Worm (Caenorhabditis elegans) whole organism, L1 larva: Measurements from ENCODE around the gene Y37A1B.7.

Experiments
- ama-1 ChIP-seq: fragments of 150-350 bp; optimal IDR thresholded peaks from 2 replicates; lab custom pipeline; 2014
- ces-1 ChIP-seq: fragments of 150-350 bp; optimal IDR thresholded peaks from 2 replicates; lab custom pipeline; 2014; ENCODE audit warnings: missing biosample characterization, missing genetic modification reagents, missing genetic modification characterization
- dpl-1 ChIP-seq, 3 experiments: fragments of 150-350 bp in 2 of 3; sonication (generic microtip) in 1 of 3; optimal IDR thresholded peaks; 2 replicates each; lab custom pipeline; 2014 to 2017; ENCODE audit warnings: missing biosample characterization in 3 of 3, missing genetic modification characterization in 3 of 3, missing genetic modification reagents in 3 of 3
- dsc-1 ChIP-seq: sonication (generic microtip); optimal IDR thresholded peaks from 2 replicates; lab custom pipeline; 2016; ENCODE audit warnings: mild to moderate bottlenecking, missing genetic modification characterization, missing compliant biosample characterization
- egl-13 ChIP-seq: sonication (generic microtip); optimal IDR thresholded peaks from 2 replicates; lab custom pipeline; 2016; ENCODE audit warnings: missing genotype, missing genetic modification reagents, missing genetic modification characterization, missing compliant biosample characterization
- egl-27 ChIP-seq, 2 experiments: fragments of 150-350 bp in 1 of 2; sonication (generic microtip); optimal IDR thresholded peaks; 3 replicates each; lab custom pipeline; 2017 to 2018; ENCODE audit warnings: missing biosample characterization in 2 of 2, missing genetic modification characterization in 2 of 2, missing genetic modification reagents in 2 of 2
- elt-2 ChIP-seq: sonication (generic microtip); optimal IDR thresholded peaks from 2 replicates; lab custom pipeline; 2016; ENCODE audit warnings: missing genetic modification characterization, mild to moderate bottlenecking, inconsistent platforms, missing compliant biosample characterization, missing genetic modification reagents
- elt-3 ChIP-seq, 6 experiments: fragments of 150-350 bp in 1 of 6; sonication (generic microtip); optimal IDR thresholded peaks; 2 replicates each; lab custom pipeline; 2017 to 2018; ENCODE audit warnings: missing biosample characterization in 6 of 6, missing genetic modification characterization in 6 of 6, inconsistent platforms in 1 of 6
- fos-1 ChIP-seq: fragments of 150-350 bp; optimal IDR thresholded peaks from 2 replicates; lab custom pipeline; 2014; ENCODE audit warnings: missing biosample characterization, missing genetic modification characterization
- irx-1 ChIP-seq: sonication (generic microtip); optimal IDR thresholded peaks from 2 replicates; lab custom pipeline; 2016; ENCODE audit warnings: missing genetic modification characterization, missing compliant biosample characterization
- isw-1 ChIP-seq: fragments of 200-800 bp; sonication (Bioruptor generic); IDR thresholded peaks from 2 replicates; pipeline ENCODE4 v1.3.6; 2022; ENCODE audit warnings: missing genetic modification characterization, missing compliant biosample characterization
- jun-1 ChIP-seq: fragments of 150-350 bp; optimal IDR thresholded peaks from 2 replicates; lab custom pipeline; 2014; ENCODE audit warnings: missing biosample characterization, missing genetic modification reagents, missing genetic modification characterization
- lin-13 ChIP-seq: fragments of 150-350 bp; optimal IDR thresholded peaks from 2 replicates; lab custom pipeline; 2014; ENCODE audit warnings: missing biosample characterization, missing genetic modification reagents, missing genetic modification characterization
- lin-14 ChIP-seq: fragments of 200-800 bp; sonication (Bioruptor generic); optimal IDR thresholded peaks from 2 replicates; lab custom pipeline; 2018; ENCODE audit warnings: mild to moderate bottlenecking, missing genetic modification characterization, moderate library complexity, missing compliant biosample characterization
- lin-15B ChIP-seq: fragments of 150-350 bp; sonication (generic microtip); optimal IDR thresholded peaks from 3 replicates; lab custom pipeline; 2014; ENCODE audit warnings: missing biosample characterization, missing genetic modification characterization
- lin-35 ChIP-seq, 2 experiments: fragments of 150-350 bp; optimal IDR thresholded peaks; 2 replicates each; lab custom pipeline; 2014; ENCODE audit warnings: missing biosample characterization in 2 of 2, missing genetic modification characterization in 2 of 2, missing genetic modification reagents in 2 of 2
- lin-39 ChIP-seq: fragments of 150-350 bp; optimal IDR thresholded peaks from 2 replicates; lab custom pipeline; 2014; ENCODE audit warnings: missing biosample characterization, missing genetic modification reagents, missing genetic modification characterization
- mep-1 ChIP-seq: fragments of 150-350 bp; optimal IDR thresholded peaks from 2 replicates; lab custom pipeline; 2014; ENCODE audit warnings: missing biosample characterization, missing genetic modification characterization
- nhr-28 ChIP-seq: fragments of 150-350 bp; optimal IDR thresholded peaks from 2 replicates; lab custom pipeline; 2014; ENCODE audit warnings: missing biosample characterization, missing genetic modification characterization
- nhr-47 ChIP-seq: sonication (generic microtip); optimal IDR thresholded peaks from 2 replicates; lab custom pipeline; 2016; ENCODE audit warnings: mild to moderate bottlenecking, missing genetic modification characterization, moderate library complexity, missing compliant biosample characterization
- nhr-71 ChIP-seq: sonication (generic microtip); optimal IDR thresholded peaks from 2 replicates; lab custom pipeline; 2016; ENCODE audit warnings: mild to moderate bottlenecking, missing genetic modification characterization, moderate library complexity, missing compliant biosample characterization
- nhr-77 ChIP-seq: fragments of 150-350 bp; optimal IDR thresholded peaks from 2 replicates; lab custom pipeline; 2014; ENCODE audit warnings: missing biosample characterization, missing genetic modification characterization
- nhr-84 ChIP-seq: sonication (generic microtip); optimal IDR thresholded peaks from 2 replicates; lab custom pipeline; 2017; ENCODE audit warnings: missing biosample characterization, missing genetic modification characterization
- pag-3 ChIP-seq: sonication (generic microtip); optimal IDR thresholded peaks from 2 replicates; lab custom pipeline; 2017; ENCODE audit warnings: missing genetic modification characterization, mild to moderate bottlenecking, missing compliant biosample characterization, antibody characterized with exemption, borderline replicate concordance; ENCODE audit not compliant: insufficient read depth
- skn-1 ChIP-seq: fragments of 150-350 bp; optimal IDR thresholded peaks from 2 replicates; lab custom pipeline; 2014; ENCODE audit warnings: missing biosample characterization, missing genetic modification characterization
- sox-4 ChIP-seq: sonication (generic microtip); optimal IDR thresholded peaks from 2 replicates; lab custom pipeline; 2016; ENCODE audit warnings: missing genetic modification characterization, missing compliant biosample characterization
- sptf-1 ChIP-seq: fragments of 150-350 bp; optimal IDR thresholded peaks from 2 replicates; lab custom pipeline; 2014; ENCODE audit warnings: missing biosample characterization, missing genetic modification characterization
- tbx-2 ChIP-seq: sonication (generic microtip); optimal IDR thresholded peaks from 2 replicates; lab custom pipeline; 2016; ENCODE audit warnings: missing genetic modification characterization, missing compliant biosample characterization
- tlp-1 ChIP-seq: fragments of 150-350 bp; optimal IDR thresholded peaks from 2 replicates; lab custom pipeline; 2014; ENCODE audit warnings: missing biosample characterization, missing genetic modification characterization
- unc-62 ChIP-seq: fragments of 150-350 bp; optimal IDR thresholded peaks from 2 replicates; lab custom pipeline; 2014; ENCODE audit warnings: missing biosample characterization, missing genetic modification reagents, missing genetic modification characterization
- unc-98 ChIP-seq: fragments of 200-800 bp; sonication (Bioruptor generic); IDR thresholded peaks from 2 replicates; pipeline ENCODE4 v1.3.6; 2022; ENCODE audit warnings: missing genetic modification characterization, missing compliant biosample characterization
- vab-15 ChIP-seq: sonication (generic microtip); optimal IDR thresholded peaks from 2 replicates; lab custom pipeline; 2017; ENCODE audit warnings: missing genotype, mild to moderate bottlenecking, missing genetic modification characterization, missing compliant biosample characterization
- xbp-1 ChIP-seq: sonication (generic microtip); optimal IDR thresholded peaks from 2 replicates; lab custom pipeline; 2016; ENCODE audit warnings: missing genetic modification characterization, missing compliant biosample characterization
- zag-1 ChIP-seq: fragments of 150-350 bp; optimal IDR thresholded peaks from 2 replicates; lab custom pipeline; 2014; ENCODE audit warnings: missing biosample characterization, missing genetic modification characterization
- zip-4 ChIP-seq: fragments of 200-800 bp; sonication (Bioruptor generic); optimal IDR thresholded peaks from 2 replicates; lab custom pipeline; 2018; ENCODE audit warnings: mild to moderate bottlenecking, missing genetic modification characterization, moderate library complexity, missing compliant biosample characterization

The Y37A1B.7 gene

DNA sequence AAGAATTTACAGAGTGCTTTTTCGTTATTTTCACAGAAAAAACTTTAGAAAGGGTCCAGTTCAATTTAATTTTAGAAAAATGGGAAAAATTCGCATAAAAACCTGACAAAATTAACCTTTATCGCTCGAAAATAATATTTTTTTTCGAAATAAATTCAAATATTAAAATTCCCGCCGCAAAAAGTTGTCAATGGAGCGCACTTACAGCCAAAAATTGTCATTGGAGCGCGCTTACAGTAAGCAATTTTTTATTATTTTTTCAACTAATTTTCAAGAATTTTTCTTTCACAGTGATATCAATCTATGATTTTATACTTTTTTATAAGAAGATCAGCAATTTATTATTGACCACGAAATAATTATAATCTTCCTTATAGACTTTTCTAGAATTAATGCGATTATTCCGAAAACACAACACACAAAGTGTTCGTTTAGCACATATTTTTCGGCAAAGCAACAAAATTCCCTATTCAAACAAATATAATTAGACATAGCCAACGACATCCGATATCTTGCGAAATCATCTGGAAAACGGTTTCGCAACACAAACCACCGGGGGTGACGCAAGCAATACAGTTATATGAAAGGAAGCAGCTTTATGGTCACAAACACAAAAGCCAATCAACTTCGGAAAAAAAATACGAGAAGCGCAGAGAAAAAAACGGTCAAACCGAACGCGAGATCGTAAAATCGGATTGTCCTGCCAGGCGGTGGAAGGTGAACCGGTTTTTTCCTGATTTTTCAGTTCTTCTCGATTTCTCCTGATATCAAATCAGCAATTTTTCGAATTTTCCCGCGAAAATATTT, 26.8 kb upstream of the Y37A1B.7 start (continued):
- TF ChIP-seq mep-1 (tag; lab: Kevin White, UChicago) (peak; percentile 14), egl-13 (tag; lab: Kevin White, UChicago) (no peak), sox-4 (tag; lab: Kevin White, UChicago) (no peak), sptf-1 (tag; lab: Kevin White, UChicago) (no peak), xbp-1 (tag; lab: Kevin White, UChicago) (peak; percentile 36), dpl-1 (GFP tag; optimal IDR thresholded peaks at IDR 0.05; lab: Kevin White, UChicago) (peak; percentile 54 to 82 (median 70)), zip-4 (GFP tag; lab: Kevin White, UChicago) (peak; percentile 30)
- TF ChIP-seq, all 84 proteins: peak for 9

DNA sequence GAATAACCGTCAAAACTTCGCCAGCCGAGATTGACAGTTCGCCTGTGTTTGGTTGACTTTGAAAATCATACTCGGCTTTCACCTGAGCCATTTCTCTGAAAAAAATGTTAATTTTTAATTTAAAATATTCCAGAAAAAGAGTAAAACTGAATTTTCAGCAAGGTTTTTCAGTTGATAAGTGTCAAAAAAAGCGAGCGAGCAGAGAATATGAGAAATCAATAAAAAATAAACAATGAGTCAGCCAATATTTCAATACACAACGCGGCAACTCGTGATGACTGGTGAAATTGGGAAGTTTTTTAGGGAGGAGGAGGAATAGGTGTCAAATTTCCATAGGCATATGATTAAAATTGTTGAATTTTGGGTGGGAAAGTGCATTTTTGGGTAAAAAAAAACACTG, 26.2 kb upstream of the Y37A1B.7 start, which contains the start of gene lst-4:
TSS of gene lst-4 (minus strand) at position 101 of the 400 bp plus-strand sequence.
- TF ChIP-seq zip-4 (GFP tag; lab: Kevin White, UChicago) (no peak), egl-27 (tag; optimal IDR thresholded peaks at IDR 0.05; lab: Kevin White, UChicago) (no peak), jun-1 (tag; lab: Kevin White, UChicago) (no peak), nhr-47 (tag; lab: Kevin White, UChicago) (no peak)

DNA sequence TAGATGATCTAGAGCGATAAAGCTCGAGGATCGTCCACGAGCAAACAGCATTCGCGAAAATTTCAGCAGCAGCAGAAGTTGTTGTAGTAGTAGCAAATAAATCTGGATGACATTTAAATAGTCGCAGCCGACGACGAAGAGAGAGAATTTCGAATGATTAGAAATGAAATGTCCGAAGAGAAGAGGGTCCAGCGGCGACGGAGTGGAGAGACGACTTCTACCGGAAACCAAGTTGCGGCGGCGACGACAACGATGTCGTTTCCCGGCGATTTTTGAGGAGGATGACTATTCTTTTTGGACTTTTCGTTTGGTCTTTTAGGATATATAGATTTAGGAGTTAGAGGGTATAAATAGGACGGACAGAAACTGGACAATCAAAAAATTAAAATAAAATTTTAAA, 22.8 kb upstream of the Y37A1B.7 start:
- TF ChIP-seq lin-14 (GFP tag; lab: Kevin White, UChicago) (no peak), tlp-1 (tag; lab: Kevin White, UChicago) (no peak), fos-1 (tag; lab: Kevin White, UChicago) (no peak), ama-1 (no peak), pag-3 (tag; lab: Kevin White, UChicago) (no peak)
- TF ChIP-seq, all 84 proteins: peak for 0

DNA sequence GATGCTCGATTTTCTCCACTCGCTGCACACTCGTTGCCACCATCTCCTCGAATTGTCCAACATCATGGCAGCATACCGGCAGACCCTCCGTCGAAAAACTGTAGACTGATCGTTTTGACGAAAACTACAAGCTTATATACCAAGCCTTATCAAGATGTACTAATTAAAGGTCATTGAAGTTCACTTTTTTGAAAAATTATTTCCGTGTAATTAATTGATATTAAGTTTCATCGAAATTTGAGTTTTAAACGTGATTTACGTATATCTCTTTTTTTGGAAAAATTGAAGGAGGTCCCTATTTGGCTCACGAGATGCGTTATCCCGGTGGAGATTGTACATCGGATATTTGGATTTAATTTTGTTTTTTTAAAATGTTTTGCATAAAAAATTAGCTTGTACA, 17.0 kb upstream of the Y37A1B.7 start, which contains the start of gene Y37A1B.4:
TSS of gene Y37A1B.4 (minus strand) at position 101 of the 400 bp plus-strand sequence.
- TF ChIP-seq lin-35 (GFP tag; optimal IDR thresholded peaks at IDR 0.05; lab: Kevin White, UChicago) (no peak), unc-98 (no peak), elt-2 (tag; lab: Kevin White, UChicago) (no peak), egl-27 (tag; optimal IDR thresholded peaks at IDR 0.05; lab: Kevin White, UChicago) (no peak), elt-3 (tag; optimal IDR thresholded peaks at IDR 0.05; lab: Kevin White, UChicago) (no peak), ces-1 (GFP tag; lab: Kevin White, UChicago) (no peak), lin-13 (GFP tag; lab: Kevin White, UChicago) (no peak), egl-13 (tag; lab: Kevin White, UChicago) (no peak), irx-1 (tag; lab: Kevin White, UChicago) (no peak), nhr-71 (no peak), nhr-84 (tag; lab: Kevin White, UChicago) (no peak), nhr-77 (tag; lab: Kevin White, UChicago) (no peak)
- TF ChIP-seq, all 84 proteins: peak for 0

DNA sequence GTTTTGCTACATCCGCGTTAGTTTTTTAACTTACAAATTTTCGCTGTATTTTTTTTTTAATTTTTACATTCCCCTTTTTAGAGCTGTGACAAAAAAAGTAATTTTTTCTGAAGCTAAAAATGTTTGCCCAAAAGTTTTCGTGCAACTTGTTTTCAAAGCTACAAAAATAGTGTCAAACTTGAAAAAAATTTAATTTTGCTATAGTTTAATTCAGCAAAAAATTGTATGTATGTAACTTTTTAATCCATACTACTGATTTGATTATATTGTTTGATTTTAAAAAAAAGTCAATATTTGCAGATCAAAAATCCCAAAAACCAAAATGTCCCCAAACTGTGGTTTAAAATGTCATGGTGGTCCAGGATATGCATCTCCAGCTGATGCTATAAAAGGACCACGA, 7.3 kb upstream of the Y37A1B.7 start, which contains the start of gene semo-1:
TSS of gene semo-1 (plus strand) at position 301 of the 400 bp plus-strand sequence.
- no peak for TF ChIP-seq skn-1
- no peak for TF ChIP-seq dpl-1 (GFP tag; optimal IDR thresholded peaks at IDR 0.05; lab: Kevin White, UChicago)
- no peak for TF ChIP-seq lin-15B
- no peak for TF ChIP-seq nhr-77 (tag; lab: Kevin White, UChicago)
- TF ChIP-seq tbx-2, result no peak
- TF ChIP-seq egl-27 (tag; optimal IDR thresholded peaks at IDR 0.05; lab: Kevin White, UChicago), result no peak
- no peak for TF ChIP-seq zag-1 (tag; lab: Kevin White, UChicago)
- no peak for TF ChIP-seq pag-3 (tag; lab: Kevin White, UChicago)
- TF ChIP-seq dsc-1 (tag; lab: Kevin White, UChicago), result no peak
- no peak for TF ChIP-seq unc-62 (GFP tag; lab: Kevin White, UChicago)
- no peak for TF ChIP-seq vab-15
- TF ChIP-seq isw-1 (GFP tag; lab: Robert Waterston, UW), result no peak
- TF ChIP-seq nhr-28 (tag; lab: Kevin White, UChicago), result no peak
- no peak for TF ChIP-seq lin-39 (tag; lab: Kevin White, UChicago)
- no peak for TF ChIP-seq sox-4 (tag; lab: Kevin White, UChicago)
- TF ChIP-seq nhr-84 (tag; lab: Kevin White, UChicago), result no peak
- no peak for TF ChIP-seq elt-2 (tag; lab: Kevin White, UChicago)
